Worm (Caenorhabditis elegans) whole organism, L4 larva: ENCODE measurements around the gene sulp-5.
A peak's percentile ranks its signal among the peaks of the same experiment; 100 is the strongest.

Source experiments
- D1046.2 ChIP-seq: fragments of 200-800 bp; sonication (Bioruptor generic); IDR thresholded peaks from 2 replicates; pipeline ENCODE4 v1.3.6; 2022; ENCODE audit warnings: missing genetic modification characterization, missing compliant biosample characterization
- F26F4.8 ChIP-seq: fragments of 200-800 bp; sonication (Bioruptor generic); conservative IDR thresholded peaks from 2 replicates; pipeline ENCODE4 v1.3.6; 2022; ENCODE audit warnings: missing genetic modification characterization, missing compliant biosample characterization
- T20F7.1 ChIP-seq: fragments of 200-800 bp; sonication (Bioruptor generic); optimal IDR thresholded peaks from 2 replicates; lab custom pipeline; 2018; ENCODE audit warnings: mild to moderate bottlenecking, missing genetic modification characterization, missing compliant biosample characterization
- Y5F2A.4 ChIP-seq: fragments of 200-800 bp; sonication (Bioruptor generic); optimal IDR thresholded peaks from 2 replicates; lab custom pipeline; 2018; ENCODE audit warnings: mild to moderate bottlenecking, missing genetic modification characterization, missing compliant biosample characterization
- aha-1 ChIP-seq: fragments of 150-350 bp; peaks from one replicate; lab custom pipeline; 2014; ENCODE audit warnings: missing biosample characterization, missing genetic modification characterization
- aly-2 ChIP-seq: sonication (generic microtip); optimal IDR thresholded peaks from 2 replicates; lab custom pipeline; 2018; ENCODE audit warnings: missing biosample characterization, missing genetic modification characterization
- attf-4 ChIP-seq: sonication (generic microtip); optimal IDR thresholded peaks from 3 replicates; lab custom pipeline; 2017; ENCODE audit warnings: missing biosample characterization, missing genetic modification characterization
- ctbp-1 ChIP-seq: fragments of 200-800 bp; sonication (Bioruptor generic); IDR thresholded peaks from 2 replicates; pipeline ENCODE4 v1.3.6; 2022; ENCODE audit warnings: missing genetic modification reagents, missing genetic modification characterization, missing compliant biosample characterization
- daf-16 ChIP-seq, 3 experiments: sonication (generic microtip); optimal IDR thresholded peaks; 2 replicates each; lab custom pipeline; 2016 to 2017; ENCODE audit warnings: missing genetic modification characterization in 3 of 3, missing genetic modification reagents in 3 of 3, mild to moderate bottlenecking in 2 of 3, missing compliant biosample characterization in 2 of 3, missing biosample characterization in 1 of 3, moderate library complexity in 1 of 3
- daf-8 ChIP-seq: fragments of 200-800 bp; sonication (Bioruptor generic); IDR thresholded peaks from 2 replicates; pipeline ENCODE4 v1.3.6; 2022; ENCODE audit warnings: missing genetic modification characterization, missing compliant biosample characterization
- dmd-6 ChIP-seq: fragments of 200-800 bp; sonication (Bioruptor generic); IDR thresholded peaks from 2 replicates; pipeline ENCODE4 v1.3.6; 2022; ENCODE audit warnings: missing genetic modification reagents, missing genetic modification characterization, missing compliant biosample characterization
- dve-1 ChIP-seq: sonication (generic microtip); optimal IDR thresholded peaks from 2 replicates; lab custom pipeline; 2017; ENCODE audit warnings: antibody characterized with exemption, mild to moderate bottlenecking, missing genetic modification characterization, missing compliant biosample characterization; ENCODE audit not compliant: insufficient read depth
- egl-43 ChIP-seq: fragments of 200-800 bp; sonication (Bioruptor generic); IDR thresholded peaks from 2 replicates; pipeline ENCODE4 v1.3.6; 2022; ENCODE audit warnings: missing genetic modification reagents, missing genetic modification characterization, missing compliant biosample characterization
- hlh-11 ChIP-seq: fragments of 200-800 bp; sonication (Bioruptor generic); optimal IDR thresholded peaks from 2 replicates; lab custom pipeline; 2018; ENCODE audit warnings: mild to moderate bottlenecking, missing genetic modification characterization, missing compliant biosample characterization
- hlh-30 ChIP-seq: sonication (generic microtip); optimal IDR thresholded peaks from 2 replicates; lab custom pipeline; 2017; ENCODE audit warnings: antibody characterized with exemption, mild to moderate bottlenecking, missing genetic modification characterization, missing compliant biosample characterization; ENCODE audit not compliant: insufficient read depth
- jun-1 ChIP-seq: fragments of 150-350 bp; optimal IDR thresholded peaks from 2 replicates; lab custom pipeline; 2014; ENCODE audit warnings: missing biosample characterization, missing genetic modification reagents, missing genetic modification characterization
- lim-7 ChIP-seq: fragments of 200-800 bp; sonication (Bioruptor generic); IDR thresholded peaks from 2 replicates; pipeline ENCODE4 v1.3.6; 2022; ENCODE audit warnings: missing genetic modification characterization, missing compliant biosample characterization
- lin-1 ChIP-seq: fragments of 200-800 bp; sonication (Bioruptor generic); IDR thresholded peaks from 2 replicates; pipeline ENCODE4 v1.3.6; 2022; ENCODE audit warnings: missing genetic modification reagents, missing genetic modification characterization, missing compliant biosample characterization
- lin-39 ChIP-seq: fragments of 150-350 bp; optimal IDR thresholded peaks from 2 replicates; lab custom pipeline; 2014; ENCODE audit warnings: missing biosample characterization, missing genetic modification reagents, missing genetic modification characterization
- lsy-2 ChIP-seq, 2 experiments: fragments of 150-350 bp in 1 of 2; sonication (generic microtip) in 1 of 2; optimal IDR thresholded peaks; 2 replicates each; lab custom pipeline; 2014 to 2017; ENCODE audit warnings: missing biosample characterization in 2 of 2, missing genetic modification characterization in 2 of 2
- madf-5 ChIP-seq, 2 experiments: fragments of 200-800 bp; sonication (Bioruptor generic); IDR thresholded peaks; 2 replicates each; pipeline ENCODE4 v1.3.6; 2022; ENCODE audit warnings: missing compliant biosample characterization in 2 of 2, missing genetic modification characterization in 2 of 2
- mdl-1 ChIP-seq, 2 experiments: fragments of 150-350 bp in 1 of 2; sonication (generic microtip) in 1 of 2; optimal IDR thresholded peaks; 2 replicates each; lab custom pipeline; 2014 to 2017; ENCODE audit warnings: missing biosample characterization in 2 of 2, missing genetic modification characterization in 2 of 2
- mep-1 ChIP-seq: fragments of 150-350 bp; sonication (generic microtip); optimal IDR thresholded peaks from 3 replicates; lab custom pipeline; 2014; ENCODE audit warnings: missing biosample characterization, missing genetic modification characterization
- nhr-111 ChIP-seq: fragments of 200-800 bp; sonication (Bioruptor generic); optimal IDR thresholded peaks from 2 replicates; lab custom pipeline; 2018; ENCODE audit warnings: mild to moderate bottlenecking, missing genetic modification characterization, missing compliant biosample characterization
- nhr-25 ChIP-seq: sonication (generic microtip); optimal IDR thresholded peaks from 2 replicates; lab custom pipeline; 2017; ENCODE audit warnings: missing genetic modification characterization, mild to moderate bottlenecking, missing compliant biosample characterization, antibody characterized with exemption, moderate library complexity, borderline replicate concordance; ENCODE audit not compliant: insufficient read depth
- nhr-28 ChIP-seq: fragments of 150-350 bp; optimal IDR thresholded peaks from 2 replicates; lab custom pipeline; 2014; ENCODE audit warnings: missing biosample characterization, missing genetic modification characterization
- nhr-48 ChIP-seq: sonication (generic microtip); optimal IDR thresholded peaks from 2 replicates; lab custom pipeline; 2016; ENCODE audit warnings: mild to moderate bottlenecking, missing genetic modification characterization, missing compliant biosample characterization
- nhr-77 ChIP-seq: fragments of 150-350 bp; optimal IDR thresholded peaks from 2 replicates; lab custom pipeline; 2014; ENCODE audit warnings: missing biosample characterization, missing genetic modification characterization
- pqm-1 ChIP-seq: sonication (generic microtip); optimal IDR thresholded peaks from 2 replicates; lab custom pipeline; 2017; ENCODE audit warnings: missing biosample characterization, missing genetic modification characterization
- saeg-2 ChIP-seq: fragments of 200-800 bp; sonication (Bioruptor generic); IDR thresholded peaks from 2 replicates; pipeline ENCODE4 v1.3.6; 2022; ENCODE audit warnings: missing genetic modification reagents, missing genetic modification characterization, missing compliant biosample characterization
- spr-1 ChIP-seq: sonication (generic microtip); optimal IDR thresholded peaks from 2 replicates; lab custom pipeline; 2016; ENCODE audit warnings: mild to moderate bottlenecking, missing genetic modification characterization, missing compliant biosample characterization

Gene sulp-5

ce11 chrV:11859082-11859858, 20.6 kb upstream of the sulp-5 start (continued):
- TF ChIP-seq hlh-11, result peak; percentile 72
- peak; percentile 63 for TF ChIP-seq dmd-6 (GFP tag; lab: Robert Waterston, UW)
- peak; percentile 95 for TF ChIP-seq nhr-48 (tag; lab: Kevin White, UChicago)
- TF ChIP-seq lsy-2 (tag; optimal IDR thresholded peaks at IDR 0.05; lab: Kevin White, UChicago), result peak; percentile 16 to 60
- no peak for TF ChIP-seq aly-2 (tag; lab: Kevin White, UChicago)
- TF ChIP-seq hlh-30, result peak; percentile 78
- no peak for TF ChIP-seq Y5F2A.4 (GFP tag; lab: Kevin White, UChicago)
- peak; percentile 40 for TF ChIP-seq nhr-28 (tag; lab: Kevin White, UChicago)
- TF ChIP-seq D1046.2, result no peak
- TF ChIP-seq lin-39, result no peak
- TF ChIP-seq mdl-1 (tag; optimal IDR thresholded peaks at IDR 0.05; lab: Kevin White, UChicago), result peak; percentile 59 to 90
- TF ChIP-seq lim-7 (GFP tag; lab: Robert Waterston, UW), result no peak

- TF ChIP-seq ctbp-1 (0 out of 2 replicates have a peak, but pooled peaks have one; percentile 7), egl-43 (GFP tag; lab: Robert Waterston, UW) (no peak), jun-1 (no peak), aha-1 (tag; lab: Kevin White, UChicago) (peak; percentile 2)
Measured at ce11 chrV:11860375-11860774, 19.5 kb upstream of the sulp-5 start, which contains the start of gene R13H4.5. R13H4.5 (plus strand) TSS chrV:11860675.

ce11 chrV:11861880-11862544, 17.8 kb upstream of the sulp-5 start:
- TF ChIP-seq spr-1 (tag; lab: Kevin White, UChicago) (no peak), pqm-1 (peak; percentile 23), nhr-77 (peak; percentile 23), dve-1 (peak; percentile 49), dmd-6 (GFP tag; lab: Robert Waterston, UW) (peak; percentile 53), lin-39 (no peak), F26F4.8 (no peak), daf-16 (GFP tag; optimal IDR thresholded peaks at IDR 0.05; lab: Kevin White, UChicago) (no peak), daf-16 (tag; optimal IDR thresholded peaks at IDR 0.05; lab: Kevin White, UChicago) (peak; percentile 77), madf-5 (GFP tag; IDR thresholded peaks at IDR 0.05; lab: Robert Waterston, UW) (no peak), nhr-25 (no peak), aha-1 (tag; lab: Kevin White, UChicago) (peak; percentile 93), T20F7.1 (GFP tag; lab: Kevin White, UChicago) (peak; percentile 16), mep-1 (tag; lab: Kevin White, UChicago) (peak; percentile 29), attf-4 (tag; lab: Kevin White, UChicago) (no peak), lsy-2 (tag; optimal IDR thresholded peaks at IDR 0.05; lab: Kevin White, UChicago) (peak in 1 of 2 experiments; percentile 17), saeg-2 (no peak)

ce11 chrV:11862817-11863216, 17.0 kb upstream of the sulp-5 start, which contains the start of gene R13H4.6:
R13H4.6 (plus strand) TSS chrV:11863117.
- TF ChIP-seq daf-16 (GFP tag; optimal IDR thresholded peaks at IDR 0.05; lab: Kevin White, UChicago) (no peak), daf-16 (tag; optimal IDR thresholded peaks at IDR 0.05; lab: Kevin White, UChicago) (peak; percentile 89), lin-1 (GFP tag; lab: Robert Waterston, UW) (no peak), lsy-2 (tag; optimal IDR thresholded peaks at IDR 0.05; lab: Kevin White, UChicago) (no peak), pqm-1 (no peak), daf-8 (no peak), nhr-111 (no peak)
- TF ChIP-seq, all 104 proteins: peak for 1
